Worm (Caenorhabditis elegans) whole organism, late embryonic: Measurements from ENCODE around the gene cyp-32A1.

ENCODE experiments used
- T23F11.4 ChIP-seq: fragments of 200-800 bp; sonication (Bioruptor generic); optimal IDR thresholded peaks from 2 replicates; lab custom pipeline; 2018; ENCODE audit warnings: mild to moderate bottlenecking, missing genetic modification characterization, missing compliant biosample characterization
- ceh-18 ChIP-seq: sonication (generic microtip); optimal IDR thresholded peaks from 2 replicates; lab custom pipeline; 2016; ENCODE audit warnings: missing genetic modification characterization, missing compliant biosample characterization
- ceh-30 ChIP-seq: fragments of 150-350 bp; optimal IDR thresholded peaks from 2 replicates; lab custom pipeline; 2014; ENCODE audit warnings: missing biosample characterization, missing genetic modification characterization
- elt-4 ChIP-seq: sonication (generic microtip); optimal IDR thresholded peaks from 2 replicates; lab custom pipeline; 2016; ENCODE audit warnings: missing genetic modification characterization, missing compliant biosample characterization
- eyg-1 ChIP-seq: sonication (generic microtip); optimal IDR thresholded peaks from 2 replicates; lab custom pipeline; 2016; ENCODE audit warnings: missing genotype, missing genetic modification characterization, missing compliant biosample characterization
- gmeb-2 ChIP-seq: sonication (generic microtip); optimal IDR thresholded peaks from 2 replicates; lab custom pipeline; 2016; ENCODE audit warnings: missing genetic modification characterization, inconsistent platforms, missing compliant biosample characterization
- nhr-11 ChIP-seq: fragments of 150-350 bp; optimal IDR thresholded peaks from 2 replicates; lab custom pipeline; 2014; ENCODE audit warnings: missing biosample characterization, missing genetic modification characterization
- npax-4 ChIP-seq: sonication (generic microtip); optimal IDR thresholded peaks from 2 replicates; lab custom pipeline; 2016; ENCODE audit warnings: missing genetic modification characterization, missing compliant biosample characterization
- pha-4 ChIP-seq: fragments of 150-350 bp; optimal IDR thresholded peaks from 2 replicates; lab custom pipeline; 2018; ENCODE audit warnings: missing biosample characterization, missing genetic modification reagents, missing genetic modification characterization
- pqm-1 ChIP-seq: sonication (generic microtip); optimal IDR thresholded peaks from 2 replicates; lab custom pipeline; 2016; ENCODE audit warnings: missing genetic modification characterization, missing compliant biosample characterization
- sox-4 ChIP-seq: sonication (generic microtip); optimal IDR thresholded peaks from 2 replicates; lab custom pipeline; 2017; ENCODE audit warnings: mild to moderate bottlenecking, missing genetic modification characterization, inconsistent platforms, missing compliant biosample characterization
- ttx-3 ChIP-seq: sonication (generic microtip); optimal IDR thresholded peaks from 2 replicates; lab custom pipeline; 2016; ENCODE audit warnings: missing genetic modification reagents, missing genetic modification characterization, missing compliant biosample characterization
- unc-42 ChIP-seq: sonication (generic microtip); optimal IDR thresholded peaks from 2 replicates; lab custom pipeline; 2016; ENCODE audit warnings: missing genotype, missing genetic modification characterization, missing compliant biosample characterization
- ztf-16 ChIP-seq: sonication (generic microtip); optimal IDR thresholded peaks from 2 replicates; lab custom pipeline; 2017; ENCODE audit warnings: missing genetic modification characterization, missing compliant biosample characterization

DNA sequence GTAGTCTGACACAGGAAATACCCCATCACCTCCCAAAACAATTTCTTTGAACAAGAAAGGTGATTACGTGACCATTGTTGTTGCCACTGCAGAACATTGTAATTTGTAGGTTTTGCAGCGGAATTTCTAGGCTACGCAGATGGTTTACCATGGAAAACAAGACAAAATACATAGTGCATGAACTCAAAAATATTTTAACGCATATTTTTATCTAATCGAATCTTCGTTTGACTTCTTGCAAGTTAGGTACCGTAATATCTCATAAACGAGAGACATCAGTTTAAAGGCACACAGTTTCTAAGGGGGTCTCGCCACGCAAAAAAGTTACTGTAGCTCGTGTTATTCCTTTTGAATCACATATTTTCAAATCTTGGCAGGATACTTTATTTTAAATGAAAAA lies 2.6 kb upstream of the cyp-32A1 start:
- TF ChIP-seq eyg-1: no peak
- TF ChIP-seq pqm-1 (tag; lab: Kevin White, UChicago): no peak
- TF ChIP-seq pha-4: no peak
- no peak for TF ChIP-seq elt-4 (tag; lab: Kevin White, UChicago)
- no peak for TF ChIP-seq nhr-11
- no peak for TF ChIP-seq npax-4
- no peak for TF ChIP-seq ceh-30
- TF ChIP-seq unc-42 (tag; lab: Kevin White, UChicago): no peak
- no peak for TF ChIP-seq gmeb-2
- TF ChIP-seq ztf-16 (tag; lab: Kevin White, UChicago): no peak
- TF ChIP-seq ceh-18 (tag; lab: Kevin White, UChicago): no peak
- TF ChIP-seq ttx-3 (tag; lab: Kevin White, UChicago): no peak
- no peak for TF ChIP-seq T23F11.4 (GFP tag; lab: Kevin White, UChicago)
- no peak for TF ChIP-seq sox-4 (tag; lab: Kevin White, UChicago)
